Worm (Caenorhabditis elegans) whole organism, L1 larva: ENCODE measurements around the gene Y39A1A.9.

Experiments
- Y116A8C.19 ChIP-seq: sonication (generic microtip); optimal IDR thresholded peaks from 2 replicates; lab custom pipeline; 2016; ENCODE audit warnings: missing compliant biosample characterization, missing genetic modification characterization, borderline replicate concordance
- dpl-1 ChIP-seq, 3 experiments: fragments of 150-350 bp in 2 of 3; sonication (generic microtip) in 1 of 3; optimal IDR thresholded peaks; 2 replicates each; lab custom pipeline; 2014 to 2017; ENCODE audit warnings: missing biosample characterization in 3 of 3, missing genetic modification characterization in 3 of 3, missing genetic modification reagents in 3 of 3
- elt-3 ChIP-seq, 6 experiments: fragments of 150-350 bp in 1 of 6; sonication (generic microtip); optimal IDR thresholded peaks; 2 replicates each; lab custom pipeline; 2017 to 2018; ENCODE audit warnings: missing biosample characterization in 6 of 6, missing genetic modification characterization in 6 of 6, inconsistent platforms in 1 of 6
- nhr-11 ChIP-seq: fragments of 150-350 bp; optimal IDR thresholded peaks from 2 replicates; lab custom pipeline; 2014; ENCODE audit warnings: missing biosample characterization, missing genetic modification characterization
- snpc-4 ChIP-seq: fragments of 150-350 bp; optimal IDR thresholded peaks from 2 replicates; lab custom pipeline; 2014; ENCODE audit warnings: missing biosample characterization, missing genetic modification characterization
- zag-1 ChIP-seq: fragments of 150-350 bp; optimal IDR thresholded peaks from 2 replicates; lab custom pipeline; 2014; ENCODE audit warnings: missing biosample characterization, missing genetic modification characterization
- ztf-4 ChIP-seq: fragments of 150-350 bp; optimal IDR thresholded peaks from 2 replicates; lab custom pipeline; 2014; ENCODE audit warnings: missing biosample characterization, missing genetic modification characterization

ce11 chrIII:10642781-10643180 is 9.5 kb upstream of the Y39A1A.9 start, which contains the start of the genes dhs-11 and orc-1:
- peak; percentile 22 for TF ChIP-seq snpc-4 (tag; lab: Kevin White, UChicago)
- TF ChIP-seq elt-3 (tag; optimal IDR thresholded peaks at IDR 0.05; lab: Kevin White, UChicago): peak in 1 of 6 experiments; percentile 75
- no peak for TF ChIP-seq nhr-11
- no peak for TF ChIP-seq ztf-4 (tag; lab: Kevin White, UChicago)
- peak; percentile 88 to 93 (median 90) for TF ChIP-seq dpl-1 (GFP tag; optimal IDR thresholded peaks at IDR 0.05; lab: Kevin White, UChicago)
- no peak for TF ChIP-seq zag-1
- TF ChIP-seq Y116A8C.19 (tag; lab: Kevin White, UChicago): no peak
